Fruit fly (Drosophila melanogaster) whole organism, wandering third instar larva: ENCODE data around the gene CG3568.

Experiments used
- Abd-B ChIP-seq: fragments of >200 bp; optimal IDR thresholded peaks from 2 replicates; lab custom pipeline; 2017; ENCODE audit warnings: missing biosample characterization, missing genetic modification characterization
- CG32264 ChIP-seq: fragments of 200-800 bp; sonication (Bioruptor generic); optimal IDR thresholded peaks from 2 replicates; lab custom pipeline; 2016; ENCODE audit warnings: missing biosample characterization, missing genetic modification characterization
- CG9705 ChIP-seq: fragments of 200-800 bp; sonication (Bioruptor generic); optimal IDR thresholded peaks from 2 replicates; lab custom pipeline; 2018; ENCODE audit warnings: missing biosample characterization, mild to moderate bottlenecking, missing genetic modification characterization
- CrebA ChIP-seq: fragments of 200-800 bp; sonication (Bioruptor generic); optimal IDR thresholded peaks from 2 replicates; lab custom pipeline; 2016; ENCODE audit warnings: missing biosample characterization, mild to moderate bottlenecking, missing genetic modification characterization, borderline replicate concordance
- Dfd ChIP-seq: fragments of >200 bp; optimal IDR thresholded peaks from 2 replicates; lab custom pipeline; 2017; ENCODE audit warnings: missing biosample characterization, missing genetic modification characterization
- Dif ChIP-seq: fragments of 200-275, 200-300 bp; sonication (Bioruptor generic); optimal IDR thresholded peaks from 2 replicates; lab custom pipeline; 2018; ENCODE audit warnings: missing biosample characterization, missing genetic modification characterization; ENCODE audit not compliant: partially characterized antibody
- GATAd ChIP-seq: sonication (Bioruptor generic); optimal IDR thresholded peaks from 2 replicates; lab custom pipeline; 2016; ENCODE audit warnings: missing biosample characterization, missing genetic modification characterization
- HLH106 ChIP-seq: fragments of 200-800 bp; optimal IDR thresholded peaks from 3 replicates; lab custom pipeline; 2019; ENCODE audit warnings: missing biosample characterization, mild to moderate bottlenecking, missing genetic modification characterization, moderate library complexity
- Hnf4 ChIP-seq: fragments of 200-800 bp; sonication (Bioruptor generic); optimal IDR thresholded peaks from 2 replicates; lab custom pipeline; 2016; ENCODE audit warnings: missing biosample characterization, mild to moderate bottlenecking, missing genetic modification characterization
- Hr78 ChIP-seq: fragments of >200 bp; optimal IDR thresholded peaks from 2 replicates; lab custom pipeline; 2017; ENCODE audit warnings: missing biosample characterization, missing genetic modification characterization
- Hr83 ChIP-seq: fragments of 200-300 bp; sonication (Bioruptor generic); optimal IDR thresholded peaks from 2 replicates; lab custom pipeline; 2016; ENCODE audit warnings: missing biosample characterization, mild to moderate bottlenecking, missing genetic modification characterization, moderate library complexity; ENCODE audit not compliant: poor library complexity, severe bottlenecking
- Jra ChIP-seq: sonication (Bioruptor generic); optimal IDR thresholded peaks from 2 replicates; lab custom pipeline; 2016; ENCODE audit warnings: missing biosample characterization, missing genetic modification characterization
- Mio ChIP-seq: sonication (Bioruptor generic); optimal IDR thresholded peaks from 2 replicates; lab custom pipeline; 2016; ENCODE audit warnings: missing biosample characterization, missing genetic modification characterization
- Myc ChIP-seq: fragments of >200 bp; optimal IDR thresholded peaks from 2 replicates; lab custom pipeline; 2017
- N ChIP-seq: fragments of >200 bp; optimal IDR thresholded peaks from 2 replicates; lab custom pipeline; 2018; ENCODE audit warnings: missing biosample characterization, missing external identifiers, missing genetic modification characterization
- OdsH ChIP-seq: fragments of 200-800 bp; sonication (Bioruptor generic); optimal IDR thresholded peaks from 2 replicates; lab custom pipeline; 2016; ENCODE audit warnings: missing biosample characterization, mild to moderate bottlenecking, missing genetic modification characterization
- Rel ChIP-seq, 2 experiments: fragments of 200-800 bp; sonication (Bioruptor generic) in 1 of 2; optimal IDR thresholded peaks; 2 replicates in 1 of 2; 3 replicates in 1 of 2; lab custom pipeline; 2016 to 2019; ENCODE audit warnings: mild to moderate bottlenecking in 2 of 2, missing biosample characterization in 2 of 2, missing genetic modification characterization in 2 of 2, moderate library complexity in 1 of 2
- Sp1 ChIP-seq: fragments of 200-800 bp; sonication (Bioruptor generic); optimal IDR thresholded peaks from 3 replicates; lab custom pipeline; 2019; ENCODE audit warnings: missing biosample characterization, mild to moderate bottlenecking, missing genetic modification characterization, moderate library complexity
- Vsx2 ChIP-seq: fragments of 200-300, 225-300 bp; sonication (Bioruptor generic); optimal IDR thresholded peaks from 2 replicates; lab custom pipeline; 2018; ENCODE audit warnings: missing biosample characterization, missing genetic modification characterization; ENCODE audit not compliant: partially characterized antibody
- br ChIP-seq: fragments of 200-800 bp; sonication (Bioruptor generic); optimal IDR thresholded peaks from 2 replicates; lab custom pipeline; 2016; ENCODE audit warnings: missing biosample characterization, missing genetic modification characterization
- brk ChIP-seq: fragments of 200-800 bp; sonication (Bioruptor generic); optimal IDR thresholded peaks from 2 replicates; lab custom pipeline; 2016; ENCODE audit warnings: missing biosample characterization, mild to moderate bottlenecking, missing genetic modification characterization
- dl ChIP-seq, 2 experiments: fragments of 175-275, 200-275 bp in 1 of 2; fragments of 200-275 bp in 1 of 2; sonication (Bioruptor generic); optimal IDR thresholded peaks; lab custom pipeline; 2018; ENCODE audit warnings: mild to moderate bottlenecking in 2 of 2, missing biosample characterization in 2 of 2, missing genetic modification characterization in 2 of 2, moderate library complexity in 2 of 2; ENCODE audit not compliant: partially characterized antibody in 2 of 2, insufficient read depth in 1 of 2
- dmrt93B ChIP-seq: fragments of 200-800 bp; sonication (Bioruptor generic); optimal IDR thresholded peaks from 2 replicates; lab custom pipeline; 2018; ENCODE audit warnings: missing biosample characterization, mild to moderate bottlenecking, missing genetic modification characterization
- dsf ChIP-seq: sonication (Bioruptor generic); optimal IDR thresholded peaks from 2 replicates; lab custom pipeline; 2016; ENCODE audit warnings: missing biosample characterization, missing genetic modification characterization, borderline replicate concordance
- ey ChIP-seq: fragments of 200-800 bp; sonication (Bioruptor generic); optimal IDR thresholded peaks from 2 replicates; lab custom pipeline; 2016; ENCODE audit warnings: missing biosample characterization, missing genetic modification characterization
- foxo ChIP-seq, 2 experiments: fragments of 200-800 bp; sonication (Bioruptor generic); optimal IDR thresholded peaks; 2 replicates in 1 of 2; 3 replicates in 1 of 2; lab custom pipeline; 2016 to 2017; ENCODE audit warnings: missing biosample characterization in 2 of 2, missing genetic modification characterization in 2 of 2
- fru ChIP-seq: fragments of 200-800 bp; sonication (Bioruptor generic); optimal IDR thresholded peaks from 3 replicates; lab custom pipeline; 2016; ENCODE audit warnings: missing biosample characterization, mild to moderate bottlenecking, missing genetic modification characterization
- h ChIP-seq: fragments of 200-800 bp; sonication (Bioruptor generic); optimal IDR thresholded peaks from 3 replicates; lab custom pipeline; 2016; ENCODE audit warnings: missing biosample characterization, mild to moderate bottlenecking, missing genetic modification characterization
- jim ChIP-seq: fragments of 175-275, 200-325 bp; sonication (Bioruptor generic); optimal IDR thresholded peaks from 2 replicates; lab custom pipeline; 2016; ENCODE audit warnings: missing biosample characterization, mild to moderate bottlenecking, missing genetic modification characterization
- lola ChIP-seq: fragments of >200 bp; optimal IDR thresholded peaks from 2 replicates; lab custom pipeline; 2017; ENCODE audit warnings: missing biosample characterization, missing genetic modification characterization
- pan ChIP-seq: fragments of >200 bp; optimal IDR thresholded peaks from 2 replicates; lab custom pipeline; 2017
- psq ChIP-seq: fragments of 200-800 bp; sonication (Bioruptor generic); optimal IDR thresholded peaks from 3 replicates; lab custom pipeline; 2017; ENCODE audit warnings: missing biosample characterization, mild to moderate bottlenecking, missing genetic modification characterization, moderate library complexity
- rgr ChIP-seq: fragments of 200-800 bp; sonication (Bioruptor generic); optimal IDR thresholded peaks from 3 replicates; lab custom pipeline; 2016; ENCODE audit warnings: missing biosample characterization, mild to moderate bottlenecking, missing genetic modification characterization
- sage ChIP-seq: fragments of 200-800 bp; sonication (Bioruptor generic); optimal IDR thresholded peaks from 2 replicates; lab custom pipeline; 2016; ENCODE audit warnings: missing biosample characterization, mild to moderate bottlenecking, missing genetic modification characterization
- sv ChIP-seq: fragments of 200-800 bp; sonication (Bioruptor generic); optimal IDR thresholded peaks from 3 replicates; lab custom pipeline; 2016; ENCODE audit warnings: missing biosample characterization, missing genetic modification characterization
- tai ChIP-seq: sonication (Bioruptor generic); optimal IDR thresholded peaks from 2 replicates; lab custom pipeline; 2016; ENCODE audit warnings: missing biosample characterization, missing genetic modification characterization
- usp ChIP-seq: fragments of >200 bp; optimal IDR thresholded peaks from 2 replicates; lab custom pipeline; 2017; ENCODE audit warnings: missing biosample characterization, missing genetic modification characterization
- woc ChIP-seq: sonication (Bioruptor generic); optimal IDR thresholded peaks from 2 replicates; lab custom pipeline; 2016; ENCODE audit warnings: missing biosample characterization, mild to moderate bottlenecking, missing genetic modification characterization

The CG3568 gene

DNA sequence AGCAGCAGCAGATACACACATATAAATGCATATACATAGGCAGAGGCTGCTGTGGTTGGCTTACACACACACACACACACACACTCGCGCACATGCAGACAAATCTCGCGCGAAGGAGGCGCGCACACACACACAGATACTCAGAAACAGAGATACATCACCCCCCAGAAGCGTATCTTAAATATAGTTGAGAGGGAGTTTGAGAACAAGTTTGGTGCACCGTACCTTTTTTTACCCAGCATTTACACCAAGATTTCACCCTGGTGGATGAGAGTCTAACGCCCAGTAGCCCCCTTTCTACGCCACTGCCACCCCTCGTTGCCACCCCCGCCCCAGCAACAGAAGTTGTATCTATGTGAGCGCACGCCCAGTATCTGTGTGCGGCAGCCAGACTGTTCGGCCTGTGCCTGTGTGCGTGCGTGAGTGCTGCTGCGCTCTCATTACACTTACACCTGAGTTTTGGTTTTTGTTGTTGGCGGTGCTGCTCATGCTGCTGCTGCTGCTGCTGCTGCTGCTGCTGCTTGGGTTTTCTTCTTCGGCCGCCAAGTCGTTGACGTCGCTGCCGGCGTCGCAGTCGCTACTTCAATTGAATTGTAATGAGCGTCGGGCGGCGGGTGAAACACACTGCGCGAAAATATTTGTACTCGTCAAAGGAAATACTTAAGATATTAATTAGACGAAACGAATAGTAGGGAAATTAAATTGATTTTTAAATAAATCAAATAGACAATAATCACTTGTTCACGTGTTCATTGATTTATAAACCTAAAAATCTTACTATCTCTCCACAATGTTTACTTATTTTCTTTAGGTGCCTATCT is 47.7 kb downstream of the CG3568 start:
- TF ChIP-seq CrebA (GFP tag; lab: Kevin White, UChicago), result no peak
- no peak for TF ChIP-seq lola (GFP tag; lab: Kevin White, UChicago)
- peak; percentile 94 for TF ChIP-seq dmrt93B (GFP tag; lab: Kevin White, UChicago)
- TF ChIP-seq CG9705 (GFP tag; lab: Kevin White, UChicago), result peak; percentile 80
- TF ChIP-seq Mio (GFP tag; lab: Kevin White, UChicago), result peak; percentile 24
- no peak for TF ChIP-seq brk (GFP tag; lab: Kevin White, UChicago)
- peak; percentile 86 for TF ChIP-seq Dfd (GFP tag; lab: Kevin White, UChicago)
- peak; percentile 29 for TF ChIP-seq br (GFP tag; lab: Kevin White, UChicago)
- peak; percentile 61 for TF ChIP-seq fru
- TF ChIP-seq Rel (GFP tag; optimal IDR thresholded peaks at IDR 0.05; lab: Kevin White, UChicago), result no peak
- peak; percentile 33 for TF ChIP-seq Rel (tag; optimal IDR thresholded peaks at IDR 0.05; lab: Kevin White, UChicago)
- TF ChIP-seq Abd-B (GFP tag; lab: Kevin White, UChicago), result no peak
- no peak for TF ChIP-seq usp (GFP tag; lab: Kevin White, UChicago)
- TF ChIP-seq rgr, result peak; percentile 89
- no peak for TF ChIP-seq pan (lab: Kevin White, UChicago)
- TF ChIP-seq dsf (GFP tag; lab: Kevin White, UChicago), result no peak
- TF ChIP-seq Myc (lab: Kevin White, UChicago), result no peak
- peak; percentile 47 for TF ChIP-seq Hnf4 (GFP tag; lab: Kevin White, UChicago)
- TF ChIP-seq Sp1 (GFP tag; lab: Kevin White, UChicago), result peak; percentile 87
- peak; percentile 38 for TF ChIP-seq N (GFP tag; lab: Kevin White, UChicago)
- TF ChIP-seq woc (GFP tag; lab: Kevin White, UChicago), result peak; percentile 15
- no peak for TF ChIP-seq Hr83
- TF ChIP-seq sv (GFP tag; lab: Kevin White, UChicago), result peak; percentile 25
- no peak for TF ChIP-seq Dif (GFP tag; lab: Kevin White, UChicago)
- TF ChIP-seq sage, result no peak
- no peak for TF ChIP-seq jim (GFP tag; lab: Kevin White, UChicago)
- TF ChIP-seq tai, result peak; percentile 27
- peak; percentile 83 for TF ChIP-seq h (GFP tag; lab: Kevin White, UChicago)
- peak; percentile 85 for TF ChIP-seq OdsH (GFP tag; lab: Kevin White, UChicago)
- no peak for TF ChIP-seq GATAd (GFP tag; lab: Kevin White, UChicago)
- peak; percentile 78 for TF ChIP-seq psq (GFP tag; lab: Kevin White, UChicago)
- TF ChIP-seq ey, result peak; percentile 79
- TF ChIP-seq Vsx2 (GFP tag; lab: Kevin White, UChicago), result no peak
- TF ChIP-seq CG32264, result no peak
- no peak for TF ChIP-seq dl (GFP tag; optimal IDR thresholded peaks at IDR 0.05; lab: Kevin White, UChicago; ENCODE audit: insufficient read depth in 1 of 2, partially characterized antibody in 2 of 2)
- no peak for TF ChIP-seq Hr78 (GFP tag; lab: Kevin White, UChicago)
- peak in 1 of 2 experiments; percentile 92 for TF ChIP-seq foxo (GFP tag; optimal IDR thresholded peaks at IDR 0.05; lab: Kevin White, UChicago)
- TF ChIP-seq Jra (GFP tag; lab: Kevin White, UChicago), result no peak
- peak; percentile 94 for TF ChIP-seq HLH106 (tag; lab: Kevin White, UChicago)

DNA sequence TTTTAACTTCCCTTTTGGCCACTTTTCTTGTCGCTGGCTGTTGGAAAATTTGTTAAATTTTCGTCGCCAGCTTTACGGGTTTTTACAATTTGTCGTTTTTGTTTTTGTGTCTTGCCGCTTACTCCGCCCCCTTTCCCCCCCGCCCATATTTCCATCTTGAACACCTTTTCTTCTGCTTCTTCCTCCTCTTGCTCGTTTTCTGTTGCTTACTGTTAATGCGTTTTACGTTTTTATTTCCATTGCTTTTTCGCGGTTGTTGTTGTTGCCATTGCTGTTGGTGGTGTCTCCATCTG is 48.3 kb downstream of the CG3568 start:
- TF ChIP-seq Vsx2 (GFP tag; lab: Kevin White, UChicago) (no peak), CG32264 (no peak), Dif (GFP tag; lab: Kevin White, UChicago) (no peak), tai (no peak), h (GFP tag; lab: Kevin White, UChicago) (no peak), brk (GFP tag; lab: Kevin White, UChicago) (no peak), Dfd (GFP tag; lab: Kevin White, UChicago) (no peak), lola (GFP tag; lab: Kevin White, UChicago) (no peak), pan (lab: Kevin White, UChicago) (no peak), rgr (no peak)
